Worm (Caenorhabditis elegans) whole organism, late embryonic: ENCODE measurements around the gene Y64G10A.7.

Source experiments
- K09A11.1 ChIP-seq: sonication (generic microtip); optimal IDR thresholded peaks from 2 replicates; lab custom pipeline; 2017; ENCODE audit warnings: antibody characterized with exemption, mild to moderate bottlenecking, missing genetic modification characterization, missing compliant biosample characterization; ENCODE audit not compliant: insufficient read depth
- ama-1 ChIP-seq: fragments of 150-350 bp; optimal IDR thresholded peaks from 2 replicates; lab custom pipeline; 2014
- ceh-22 ChIP-seq: sonication (generic microtip); optimal IDR thresholded peaks from 2 replicates; lab custom pipeline; 2017; ENCODE audit warnings: missing biosample characterization, missing genetic modification characterization
- fkh-10 ChIP-seq: fragments of 150-350 bp; optimal IDR thresholded peaks from 2 replicates; lab custom pipeline; 2014; ENCODE audit warnings: missing biosample characterization, missing genetic modification reagents, missing genetic modification characterization
- hlh-30 ChIP-seq: sonication (generic microtip); optimal IDR thresholded peaks from 2 replicates; lab custom pipeline; 2017; ENCODE audit warnings: antibody characterized with exemption, missing genetic modification characterization, missing compliant biosample characterization; ENCODE audit not compliant: insufficient read depth
- nfya-1 ChIP-seq: sonication (generic microtip); optimal IDR thresholded peaks from 2 replicates; lab custom pipeline; 2017; ENCODE audit warnings: missing genetic modification characterization, mild to moderate bottlenecking, missing compliant biosample characterization, antibody characterized with exemption, moderate library complexity
- nhr-11 ChIP-seq: fragments of 150-350 bp; optimal IDR thresholded peaks from 2 replicates; lab custom pipeline; 2014; ENCODE audit warnings: missing biosample characterization, missing genetic modification characterization
- odd-2 ChIP-seq: sonication (generic microtip); optimal IDR thresholded peaks from 2 replicates; lab custom pipeline; 2017; ENCODE audit warnings: antibody characterized with exemption, mild to moderate bottlenecking, missing genetic modification characterization, missing compliant biosample characterization
- pag-3 ChIP-seq: sonication (generic microtip); optimal IDR thresholded peaks from 2 replicates; lab custom pipeline; 2016; ENCODE audit warnings: missing compliant biosample characterization, missing genetic modification characterization, borderline replicate concordance
- pha-2 ChIP-seq: sonication (generic microtip); optimal IDR thresholded peaks from 2 replicates; lab custom pipeline; 2017; ENCODE audit warnings: mild to moderate bottlenecking, missing genetic modification characterization, missing compliant biosample characterization
- pha-4 ChIP-seq: fragments of 150-350 bp; optimal IDR thresholded peaks from 2 replicates; lab custom pipeline; 2018; ENCODE audit warnings: missing biosample characterization, missing genetic modification reagents, missing genetic modification characterization
- rnt-1 ChIP-seq: sonication (generic microtip); optimal IDR thresholded peaks from 2 replicates; lab custom pipeline; 2016; ENCODE audit warnings: missing genetic modification characterization, missing compliant biosample characterization
- unc-42 ChIP-seq: sonication (generic microtip); optimal IDR thresholded peaks from 2 replicates; lab custom pipeline; 2016; ENCODE audit warnings: missing genotype, missing genetic modification characterization, missing compliant biosample characterization
- zip-5 ChIP-seq: sonication (generic microtip); optimal IDR thresholded peaks from 2 replicates; lab custom pipeline; 2016; ENCODE audit warnings: missing genetic modification characterization, missing compliant biosample characterization

DNA sequence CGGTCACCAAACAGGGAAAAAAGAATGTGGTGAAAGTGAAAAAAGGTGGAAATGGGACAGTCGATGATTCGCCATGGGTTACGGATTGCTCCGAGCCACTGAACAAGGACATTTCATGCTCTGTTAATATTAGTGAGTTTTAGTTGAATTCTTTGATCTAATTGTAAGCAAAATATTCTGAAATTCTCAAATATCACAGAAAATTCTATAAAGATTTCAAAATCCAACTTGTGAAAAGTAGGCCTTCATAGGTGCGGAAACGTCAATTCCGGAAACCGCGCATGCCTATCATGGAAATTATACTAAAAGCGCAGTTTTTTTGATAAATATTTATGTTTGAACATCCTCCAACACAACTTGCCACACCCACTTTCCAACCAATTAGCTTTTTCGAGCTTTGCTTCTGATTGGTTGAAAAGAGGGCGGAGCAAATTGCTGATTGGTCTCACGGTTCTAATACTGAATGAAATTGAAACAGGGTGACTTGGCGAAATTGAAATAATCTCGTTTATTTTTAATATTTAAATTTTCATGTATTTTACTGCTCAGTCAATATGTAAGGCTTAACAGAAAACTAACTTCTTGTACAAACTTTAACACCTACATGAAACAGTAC is 14.8 kb upstream of the Y64G10A.7 start:
- TF ChIP-seq pag-3 (tag; lab: Kevin White, UChicago) (no peak), rnt-1 (tag; lab: Kevin White, UChicago) (no peak), fkh-10 (GFP tag; lab: Kevin White, UChicago) (no peak), hlh-30 (no peak), pha-4 (tag; lab: Kevin White, UChicago) (no peak), ama-1 (no peak), zip-5 (tag; lab: Kevin White, UChicago) (no peak), pha-2 (no peak), nhr-11 (tag; lab: Kevin White, UChicago) (no peak), unc-42 (tag; lab: Kevin White, UChicago) (no peak), K09A11.1 (no peak), nfya-1 (tag; lab: Kevin White, UChicago) (peak; percentile 56), ceh-22 (tag; lab: Kevin White, UChicago) (no peak), odd-2 (tag; lab: Kevin White, UChicago) (no peak)
